Worm (Caenorhabditis elegans) whole organism, late embryonic: ENCODE measurements around the gene helq-1.

Source experiments
- ceh-45 ChIP-seq: fragments of 200-800 bp; sonication (Bioruptor generic); IDR thresholded peaks from 2 replicates; pipeline ENCODE4 v1.3.6; 2022; ENCODE audit warnings: missing genetic modification reagents, missing genetic modification characterization, missing compliant biosample characterization
- nhr-11 ChIP-seq: fragments of 150-350 bp; optimal IDR thresholded peaks from 2 replicates; lab custom pipeline; 2014; ENCODE audit warnings: missing biosample characterization, missing genetic modification characterization

- TF ChIP-seq nhr-11 (tag; lab: Kevin White, UChicago), result no peak
- TF ChIP-seq ceh-45 (GFP tag; lab: Robert Waterston, UW), result no peak
These were observed 56.0 kb downstream of the helq-1 start for ce11 chrIII:530899-531298.
